Fruit fly (Drosophila melanogaster) S2 (cell line): ENCODE results near the gene orb2.

Experiments used
- CG8478 ChIP-seq: fragments of >200 bp; optimal IDR thresholded peaks from 2 replicates; lab custom pipeline; 2018
- CTCF ChIP-seq, 2 experiments: fragments of >200 bp; optimal IDR thresholded peaks; 2 replicates each; lab custom pipeline; 2018

DNA sequence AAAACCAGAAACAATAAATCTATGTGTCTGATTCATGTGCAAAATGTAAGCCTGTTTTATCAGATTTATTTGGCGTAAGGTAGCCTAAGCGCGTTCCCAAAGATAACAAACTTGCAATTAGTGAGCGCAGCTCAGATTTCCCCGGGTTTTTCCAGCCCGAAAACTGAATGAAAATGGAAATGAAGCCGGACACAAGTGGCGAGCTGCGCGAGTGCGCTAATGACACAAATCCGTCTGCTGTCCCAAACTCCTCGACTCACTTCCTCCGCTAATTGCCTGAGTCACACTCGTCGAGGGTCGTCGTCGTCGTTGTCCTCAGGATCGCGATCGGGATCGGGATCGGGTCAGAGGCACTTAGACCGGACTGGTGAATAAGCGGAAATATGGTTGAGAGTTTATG, 48.3 kb upstream of the orb2 start:
- TF ChIP-seq CTCF (optimal IDR thresholded peaks at IDR 0.05; lab: Kevin White, UChicago) (no peak), CG8478 (lab: Kevin White, UChicago) (no peak)
